Worm (Caenorhabditis elegans): ENCODE measurements around the gene F57C2.5.

The F57C2.5 gene

ce11 chrII:14501447-14501846 is 26.6 kb downstream of the F57C2.5 start, which contains the start of gene K10H10.5:
K10H10.5 (plus strand) TSS chrII:14501747.
- TF ChIP-seq ztf-11 (tag; optimal IDR thresholded peaks at IDR 0.05): no peak
- TF ChIP-seq mab-9 (GFP tag; IDR thresholded peaks at IDR 0.05): no peak
- TF ChIP-seq isw-1 (GFP tag; IDR thresholded peaks at IDR 0.05): no peak
- TF ChIP-seq skn-1 (tag; optimal IDR thresholded peaks at IDR 0.05): no peak
- no peak for TF ChIP-seq fkh-8 (tag; optimal IDR thresholded peaks at IDR 0.05)
- TF ChIP-seq elt-2 (tag; optimal IDR thresholded peaks at IDR 0.05): no peak
- no peak for TF ChIP-seq ceh-63 (GFP tag; optimal IDR thresholded peaks at IDR 0.05)
- no peak for TF ChIP-seq nhr-47 (tag; optimal IDR thresholded peaks at IDR 0.05)
- no peak for TF ChIP-seq swsn-7 (tag; optimal IDR thresholded peaks at IDR 0.05)
- TF ChIP-seq fos-1 (tag; optimal IDR thresholded peaks at IDR 0.05): no peak
- TF ChIP-seq nhr-76 (tag; optimal IDR thresholded peaks at IDR 0.05): no peak
- TF ChIP-seq lir-3 (tag; optimal IDR thresholded peaks at IDR 0.05; ENCODE audit: poor library complexity): no peak
- TF ChIP-seq sptf-1 (tag; optimal IDR thresholded peaks at IDR 0.05): no peak
- TF ChIP-seq xbp-1 (tag; optimal IDR thresholded peaks at IDR 0.05): no peak
- no peak for TF ChIP-seq pag-3 (tag; optimal IDR thresholded peaks at IDR 0.05; ENCODE audit: borderline replicate concordance, insufficient read depth)

- TF ChIP-seq hlh-17 (GFP tag; optimal IDR thresholded peaks at IDR 0.05; ENCODE audit: borderline replicate concordance) (no peak), fkh-10 (GFP tag; optimal IDR thresholded peaks at IDR 0.05) (no peak), fkh-4 (tag; optimal IDR thresholded peaks at IDR 0.05; ENCODE audit: borderline replicate concordance) (no peak), nhr-11 (tag; optimal IDR thresholded peaks at IDR 0.05) (no peak), nhr-47 (tag; optimal IDR thresholded peaks at IDR 0.05) (no peak), grh-1 (GFP tag; IDR thresholded peaks at IDR 0.05) (no peak), hlh-4 (tag; optimal IDR thresholded peaks at IDR 0.05) (no peak), sptf-1 (tag; optimal IDR thresholded peaks at IDR 0.05) (no peak), nhr-90 (tag; optimal IDR thresholded peaks at IDR 0.05; ENCODE audit: poor library complexity) (no peak), hpl-2 (GFP tag; optimal IDR thresholded peaks at IDR 0.05) (no peak), isw-1 (GFP tag; IDR thresholded peaks at IDR 0.05) (no peak), mep-1 (tag; optimal IDR thresholded peaks at IDR 0.05) (no peak), ztf-11 (tag; optimal IDR thresholded peaks at IDR 0.05) (no peak), ceh-90 (tag; optimal IDR thresholded peaks at IDR 0.05) (no peak)
These were observed 27.9 kb downstream of the F57C2.5 start, which contains the start of gene K10H10.4 for ce11 chrII:14500122-14500521. K10H10.4 (plus strand) TSS chrII:14500422.

ce11 chrII:14497848-14498247 is 30.2 kb downstream of the F57C2.5 start, which contains the start of gene dhs-8:
dhs-8 (plus strand) TSS chrII:14498026.
- TF ChIP-seq xbp-1 (tag; optimal IDR thresholded peaks at IDR 0.05): no peak
- TF ChIP-seq snpc-4 (tag; optimal IDR thresholded peaks at IDR 0.05): no peak
- TF ChIP-seq nhr-20 (tag; optimal IDR thresholded peaks at IDR 0.05): peak; percentile 67
- TF ChIP-seq hlh-17 (GFP tag; optimal IDR thresholded peaks at IDR 0.05; ENCODE audit: borderline replicate concordance): no peak
- TF ChIP-seq elt-2 (tag; optimal IDR thresholded peaks at IDR 0.05): no peak
- TF ChIP-seq ets-5 (GFP tag; IDR thresholded peaks at IDR 0.05): no peak
- peak; percentile 35 for TF ChIP-seq mep-1 (tag; optimal IDR thresholded peaks at IDR 0.05)
- TF ChIP-seq fkh-4 (tag; optimal IDR thresholded peaks at IDR 0.05; ENCODE audit: borderline replicate concordance): no peak
- no peak for TF ChIP-seq ama-1 (optimal IDR thresholded peaks at IDR 0.05)
- no peak for TF ChIP-seq C04F5.9 (tag; optimal IDR thresholded peaks at IDR 0.05)
- peak; percentile 43 for TF ChIP-seq blmp-1 (tag; optimal IDR thresholded peaks at IDR 0.05)
- TF ChIP-seq aly-2 (tag; optimal IDR thresholded peaks at IDR 0.05): no peak
- TF ChIP-seq hlh-4 (tag; optimal IDR thresholded peaks at IDR 0.05): no peak
- peak; percentile 13 to 21 for TF ChIP-seq lin-35 (GFP tag; optimal IDR thresholded peaks at IDR 0.05)
- TF ChIP-seq nhr-47 (tag; optimal IDR thresholded peaks at IDR 0.05): no peak
- TF ChIP-seq F16B12.6 (tag; optimal IDR thresholded peaks at IDR 0.05): no peak
- TF ChIP-seq rnt-1 (tag; optimal IDR thresholded peaks at IDR 0.05): no peak
- TF ChIP-seq jun-1 (tag; optimal IDR thresholded peaks at IDR 0.05): no peak
- TF ChIP-seq lin-14 (GFP tag; optimal IDR thresholded peaks at IDR 0.05): no peak
- TF ChIP-seq nhr-85 (tag): peak; percentile 47
- peak in 2 of 6 experiments; percentile 19 to 26 for TF ChIP-seq elt-3 (tag; optimal IDR thresholded peaks at IDR 0.05)
- peak; percentile 87 for TF ChIP-seq skn-1 (tag; optimal IDR thresholded peaks at IDR 0.05)
- 0 out of 2 replicates have a peak, but pooled peaks have one; percentile 3 for TF ChIP-seq nhr-19 (GFP tag; conservative IDR thresholded peaks at IDR 0.05)
- peak; percentile 41 for TF ChIP-seq snu-23 (GFP tag; optimal IDR thresholded peaks at IDR 0.05)
- no peak for TF ChIP-seq zip-4 (GFP tag; optimal IDR thresholded peaks at IDR 0.05)
- no peak for TF ChIP-seq irx-1 (tag; optimal IDR thresholded peaks at IDR 0.05)

All from whole organism, L1 larva.